Fruit fly (Drosophila melanogaster) whole organism, prepupa: ENCODE measurements around the gene Cyp4d2.

Source experiments
- Blimp-1 ChIP-seq: fragments of 200-800 bp; sonication (Bioruptor generic); optimal IDR thresholded peaks from 3 replicates; lab custom pipeline; 2017; ENCODE audit warnings: missing biosample characterization, missing genetic modification characterization, mild to moderate bottlenecking, moderate library complexity, missing genetic modification reagents
- CG10669 ChIP-seq: fragments of 200-800 bp; sonication (Bioruptor generic); optimal IDR thresholded peaks from 3 replicates; lab custom pipeline; 2018; ENCODE audit warnings: missing biosample characterization, mild to moderate bottlenecking, missing genetic modification characterization, moderate library complexity
- CG11902 ChIP-seq: fragments of 200-800 bp; sonication (Bioruptor generic); optimal IDR thresholded peaks from 3 replicates; lab custom pipeline; 2016; ENCODE audit warnings: missing biosample characterization, missing genetic modification characterization
- CG15336 ChIP-seq: fragments of 200-800 bp; sonication (Bioruptor generic); IDR thresholded peaks from 2 replicates; pipeline ENCODE4 v1.3.6; 2022; ENCODE audit warnings: missing biosample characterization, missing genetic modification characterization
- CG16779 ChIP-seq: fragments of 200-800 bp; sonication (Bioruptor generic); optimal IDR thresholded peaks from 3 replicates; lab custom pipeline; 2017; ENCODE audit warnings: missing biosample characterization, mild to moderate bottlenecking, missing genetic modification characterization
- CG3032 ChIP-seq: fragments of 200-800 bp; optimal IDR thresholded peaks from 2 replicates; lab custom pipeline; 2019; ENCODE audit warnings: missing biosample characterization, mild to moderate bottlenecking, missing genetic modification characterization, moderate library complexity
- CG32006 ChIP-seq: fragments of 200-800 bp; sonication (Bioruptor generic); optimal IDR thresholded peaks from 3 replicates; lab custom pipeline; 2017; ENCODE audit warnings: missing biosample characterization, mild to moderate bottlenecking, missing genetic modification characterization
- CG3919 ChIP-seq: fragments of 200-800 bp; sonication (Bioruptor generic); optimal IDR thresholded peaks from 3 replicates; lab custom pipeline; 2016; ENCODE audit warnings: missing biosample characterization, missing genetic modification characterization
- CG6163 ChIP-seq: fragments of 200-800 bp; sonication (Bioruptor generic); IDR thresholded peaks from 3 replicates; pipeline ENCODE4 v1.3.6; 2022; ENCODE audit warnings: missing biosample characterization, missing genetic modification characterization
- CG6276 ChIP-seq: fragments of 200-800 bp; sonication (Bioruptor generic); optimal IDR thresholded peaks from 2 replicates; lab custom pipeline; 2017; ENCODE audit warnings: missing biosample characterization, mild to moderate bottlenecking, missing genetic modification characterization
- CG6808 ChIP-seq: fragments of 200-800 bp; sonication (Bioruptor generic); optimal IDR thresholded peaks from 3 replicates; lab custom pipeline; 2017; ENCODE audit warnings: missing biosample characterization, missing genetic modification characterization, mild to moderate bottlenecking, moderate library complexity, missing genetic modification reagents
- CG6854 ChIP-seq: fragments of 200-800 bp; sonication (Bioruptor generic); optimal IDR thresholded peaks from 2 replicates; lab custom pipeline; 2017; ENCODE audit warnings: missing biosample characterization, mild to moderate bottlenecking, missing genetic modification characterization
- CG7368 ChIP-seq: fragments of 200-800 bp; sonication (Bioruptor generic); optimal IDR thresholded peaks from 3 replicates; lab custom pipeline; 2016; ENCODE audit warnings: missing biosample characterization, missing genetic modification characterization
- CG8119 ChIP-seq: fragments of 200-800 bp; sonication (Bioruptor generic); IDR thresholded peaks from 3 replicates; pipeline ENCODE4 v1.3.6; 2022; ENCODE audit warnings: missing biosample characterization, missing genetic modification characterization
- CG8632 ChIP-seq: fragments of 200-800 bp; sonication (Bioruptor generic); optimal IDR thresholded peaks from 3 replicates; lab custom pipeline; 2016; ENCODE audit warnings: missing biosample characterization, missing genetic modification characterization
- Eip75B ChIP-seq: fragments of 200-800 bp; sonication (Bioruptor generic); optimal IDR thresholded peaks from 3 replicates; lab custom pipeline; 2016; ENCODE audit warnings: missing biosample characterization, missing genetic modification characterization
- Eip78C ChIP-seq: fragments of 200-800 bp; sonication (Bioruptor generic); peaks from one replicate; lab custom pipeline; 2016; ENCODE audit warnings: missing biosample characterization, missing genetic modification characterization
- Ets96B ChIP-seq: fragments of 200-800 bp; optimal IDR thresholded peaks from 2 replicates; lab custom pipeline; 2019; ENCODE audit warnings: missing biosample characterization, mild to moderate bottlenecking, missing genetic modification characterization, moderate library complexity
- Hr38 ChIP-seq: sonication (Bioruptor generic); optimal IDR thresholded peaks from 2 replicates; lab custom pipeline; 2016; ENCODE audit warnings: missing biosample characterization, missing genetic modification characterization
- Hr4 ChIP-seq: fragments of 200-800 bp; sonication (Bioruptor generic); optimal IDR thresholded peaks from 3 replicates; lab custom pipeline; 2016; ENCODE audit warnings: missing biosample characterization, missing genetic modification characterization
- Lpt ChIP-seq: fragments of 200-800 bp; sonication (Bioruptor generic); optimal IDR thresholded peaks from 3 replicates; lab custom pipeline; 2016; ENCODE audit warnings: missing biosample characterization, missing genetic modification characterization
- OdsH ChIP-seq: fragments of 200-800 bp; sonication (Bioruptor generic); optimal IDR thresholded peaks from 3 replicates; lab custom pipeline; 2016; ENCODE audit warnings: missing biosample characterization, missing genetic modification characterization
- Smox ChIP-seq: fragments of 200-800 bp; sonication (Bioruptor generic); optimal IDR thresholded peaks from 3 replicates; lab custom pipeline; 2016; ENCODE audit warnings: missing biosample characterization, missing genetic modification characterization
- Sox15 ChIP-seq: fragments of 200-800 bp; sonication (Bioruptor generic); optimal IDR thresholded peaks from 3 replicates; lab custom pipeline; 2016; ENCODE audit warnings: missing biosample characterization, missing genetic modification characterization
- achi ChIP-seq: fragments of 200-800 bp; sonication (Bioruptor generic); optimal IDR thresholded peaks from 3 replicates; lab custom pipeline; 2016; ENCODE audit warnings: missing biosample characterization, missing genetic modification characterization
- acj6 ChIP-seq: fragments of 200-800 bp; sonication (Bioruptor generic); optimal IDR thresholded peaks from 3 replicates; lab custom pipeline; 2016; ENCODE audit warnings: missing biosample characterization, missing genetic modification characterization
- cyc ChIP-seq: fragments of 200-800 bp; sonication (Bioruptor generic); optimal IDR thresholded peaks from 3 replicates; lab custom pipeline; 2016; ENCODE audit warnings: missing biosample characterization, missing genetic modification characterization
- dac ChIP-seq: fragments of 200-800 bp; sonication (Bioruptor generic); optimal IDR thresholded peaks from 2 replicates; lab custom pipeline; 2017; ENCODE audit warnings: missing biosample characterization, mild to moderate bottlenecking, missing genetic modification characterization
- dsx ChIP-seq: fragments of 200-800 bp; optimal IDR thresholded peaks from 3 replicates; lab custom pipeline; 2019; ENCODE audit warnings: missing biosample characterization, mild to moderate bottlenecking, missing genetic modification characterization, moderate library complexity; ENCODE audit not compliant: poor library complexity, severe bottlenecking
- eg ChIP-seq: fragments of 200-800 bp; sonication (Bioruptor generic); IDR thresholded peaks from 3 replicates; pipeline ENCODE4 v1.3.6; 2022; ENCODE audit warnings: missing biosample characterization, missing genetic modification characterization
- fd59A ChIP-seq: fragments of 200-800 bp; sonication (Bioruptor generic); optimal IDR thresholded peaks from 2 replicates; lab custom pipeline; 2017; ENCODE audit warnings: missing biosample characterization, mild to moderate bottlenecking, missing genetic modification characterization, missing genetic modification reagents
- fkh ChIP-seq: fragments of 200-800 bp; sonication (Bioruptor generic); optimal IDR thresholded peaks from 3 replicates; lab custom pipeline; 2017; ENCODE audit warnings: missing biosample characterization, mild to moderate bottlenecking, missing genetic modification characterization, moderate library complexity
- net ChIP-seq: fragments of 200-800 bp; sonication (Bioruptor generic); optimal IDR thresholded peaks from 3 replicates; lab custom pipeline; 2016; ENCODE audit warnings: missing biosample characterization, missing genetic modification characterization
- pdm3 ChIP-seq: fragments of 200-800 bp; sonication (Bioruptor generic); optimal IDR thresholded peaks from 3 replicates; lab custom pipeline; 2016; ENCODE audit warnings: missing biosample characterization, missing genetic modification characterization
- ss ChIP-seq, 2 experiments: fragments of 200-800 bp; sonication (Bioruptor generic); optimal IDR thresholded peaks; 2 replicates in 1 of 2; 3 replicates in 1 of 2; lab custom pipeline; 2017 to 2018; ENCODE audit warnings: mild to moderate bottlenecking in 2 of 2, missing biosample characterization in 2 of 2, missing genetic modification characterization in 2 of 2, moderate library complexity in 1 of 2
- svp ChIP-seq: fragments of 200-800 bp; sonication (Bioruptor generic); peaks from one replicate; lab custom pipeline; 2016; ENCODE audit warnings: missing biosample characterization, missing genetic modification characterization
- topi ChIP-seq: fragments of 200-800 bp; sonication (Bioruptor generic); optimal IDR thresholded peaks from 3 replicates; lab custom pipeline; 2016; ENCODE audit warnings: missing biosample characterization, missing genetic modification characterization

The Cyp4d2 gene

dm6 chrX:2145690-2146470, 29.9 kb upstream of the Cyp4d2 start (continued):
- TF ChIP-seq acj6 (GFP tag; lab: Kevin White, UChicago) (peak; percentile 62), net (GFP tag; lab: Kevin White, UChicago) (peak; percentile 57), CG3919 (GFP tag; lab: Kevin White, UChicago) (peak; percentile 51), Eip75B (GFP tag; lab: Kevin White, UChicago) (peak; percentile 66), CG6808 (GFP tag; lab: Kevin White, UChicago) (peak; percentile 32), CG6276 (GFP tag; lab: Kevin White, UChicago) (peak; percentile 10), Hr4 (peak; percentile 52), cyc (GFP tag; lab: Kevin White, UChicago) (peak; percentile 65), dac (GFP tag; lab: Kevin White, UChicago) (peak; percentile 48), Smox (GFP tag; lab: Kevin White, UChicago) (peak; percentile 66), fkh (GFP tag; lab: Kevin White, UChicago) (peak; percentile 5), svp (GFP tag; lab: Kevin White, UChicago) (peak; percentile 90), Eip78C (GFP tag; lab: Kevin White, UChicago) (peak; percentile 89), CG10669 (GFP tag; lab: Kevin White, UChicago) (peak; percentile 12), topi (peak; percentile 67), Ets96B (tag; lab: Kevin White, UChicago) (peak; percentile 30), CG16779 (tag; lab: Kevin White, UChicago) (no peak), achi (GFP tag; lab: Kevin White, UChicago) (peak; percentile 37), CG15336 (GFP tag; lab: Robert Waterston, UW) (peak; percentile 62), pdm3 (peak; percentile 62), Hr38 (GFP tag; lab: Kevin White, UChicago) (no peak), OdsH (peak; percentile 59), ss (GFP tag; optimal IDR thresholded peaks at IDR 0.05; lab: Kevin White, UChicago) (peak; percentile 37 to 61), fd59A (GFP tag; lab: Kevin White, UChicago) (peak; percentile 45), Sox15 (GFP tag; lab: Kevin White, UChicago) (peak; percentile 41), CG6854 (GFP tag; lab: Kevin White, UChicago) (no peak), CG8632 (GFP tag; lab: Kevin White, UChicago) (peak; percentile 9), CG3032 (tag; lab: Kevin White, UChicago) (peak; percentile 52), dsx (GFP tag; lab: Kevin White, UChicago) (peak; percentile 13)

DNA sequence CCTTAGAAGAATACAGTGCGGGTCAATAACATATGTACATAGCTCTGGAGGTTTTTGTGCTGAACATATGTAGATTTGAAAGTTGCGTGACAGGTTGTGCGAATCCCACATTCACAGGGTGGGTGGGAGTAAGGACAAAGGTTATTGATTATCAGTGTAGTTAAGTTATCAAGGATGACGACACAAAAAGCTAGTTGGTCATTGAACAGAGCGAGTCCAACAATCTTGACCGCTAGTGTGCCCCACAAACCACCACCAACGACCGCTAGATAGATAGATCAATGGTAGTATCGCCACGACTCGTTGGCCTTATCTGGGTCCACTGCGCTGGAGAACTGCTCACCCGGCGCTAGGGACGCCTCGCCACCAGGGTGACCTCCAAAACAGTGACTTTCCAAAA, 29.2 kb upstream of the Cyp4d2 start:
- no peak for TF ChIP-seq CG7368 (GFP tag; lab: Kevin White, UChicago)
- peak; percentile 24 for TF ChIP-seq Eip78C (GFP tag; lab: Kevin White, UChicago)
- TF ChIP-seq CG15336 (GFP tag; lab: Robert Waterston, UW): no peak; the same call in 1 of the 2 replicates
- no peak for TF ChIP-seq Blimp-1
- TF ChIP-seq CG6163 (GFP tag; lab: Robert Waterston, UW): peak; percentile 36; the same call in 1 of the 3 replicates
- TF ChIP-seq CG32006: peak; percentile 0
- TF ChIP-seq CG8119 (GFP tag; lab: Robert Waterston, UW): peak; percentile 28; the same call in 2 of the 3 replicates
- no peak for TF ChIP-seq dsx (GFP tag; lab: Kevin White, UChicago)
- no peak for TF ChIP-seq net (GFP tag; lab: Kevin White, UChicago)
- TF ChIP-seq Lpt (GFP tag; lab: Kevin White, UChicago): peak; percentile 6
- peak; percentile 69 for TF ChIP-seq eg (GFP tag; lab: Robert Waterston, UW)
- no peak for TF ChIP-seq CG11902 (GFP tag; lab: Kevin White, UChicago)
